Worm (Caenorhabditis elegans) whole organism, mixed stage, embryonic: Measurements from ENCODE around the gene nstp-3.

Experiments used
- bed-3 ChIP-seq: fragments of 200-800 bp; sonication (Bioruptor generic); optimal IDR thresholded peaks from 3 replicates; lab custom pipeline; 2018; ENCODE audit warnings: mild to moderate bottlenecking, missing genetic modification characterization, moderate library complexity, missing compliant biosample characterization
- blmp-1 ChIP-seq: fragments of 150-350 bp; optimal IDR thresholded peaks from 2 replicates; lab custom pipeline; 2014; ENCODE audit warnings: missing biosample characterization, missing genetic modification characterization
- ceh-39 ChIP-seq: fragments of 150-350 bp; optimal IDR thresholded peaks from 2 replicates; lab custom pipeline; 2014; ENCODE audit warnings: missing biosample characterization, missing genetic modification characterization
- ces-1 ChIP-seq: fragments of 150-350 bp; optimal IDR thresholded peaks from 2 replicates; lab custom pipeline; 2014; ENCODE audit warnings: missing biosample characterization, missing genetic modification reagents, missing genetic modification characterization
- cnd-1 ChIP-seq: fragments of 200-800 bp; sonication (Bioruptor generic); optimal IDR thresholded peaks from 2 replicates; lab custom pipeline; 2018; ENCODE audit warnings: mild to moderate bottlenecking, missing genetic modification characterization, missing compliant biosample characterization
- drap-1 ChIP-seq: fragments of 200-800 bp; sonication (Bioruptor generic); optimal IDR thresholded peaks from 3 replicates; lab custom pipeline; 2018; ENCODE audit warnings: mild to moderate bottlenecking, missing genetic modification characterization, missing compliant biosample characterization
- elt-1 ChIP-seq: sonication (generic microtip); optimal IDR thresholded peaks from 2 replicates; lab custom pipeline; 2017; ENCODE audit warnings: missing genetic modification characterization, mild to moderate bottlenecking, missing compliant biosample characterization, antibody characterized with exemption, moderate library complexity, borderline replicate concordance; ENCODE audit not compliant: insufficient read depth
- elt-3 ChIP-seq: fragments of 150-350 bp; optimal IDR thresholded peaks from 2 replicates; lab custom pipeline; 2014; ENCODE audit warnings: missing biosample characterization, missing genetic modification characterization
- flh-1 ChIP-seq: fragments of 200-800 bp; sonication (Bioruptor generic); optimal IDR thresholded peaks from 2 replicates; lab custom pipeline; 2018; ENCODE audit warnings: mild to moderate bottlenecking, missing genetic modification characterization, moderate library complexity, missing compliant biosample characterization
- ham-2 ChIP-seq: fragments of 200-800 bp; sonication (Bioruptor generic); optimal IDR thresholded peaks from 2 replicates; lab custom pipeline; 2018; ENCODE audit warnings: mild to moderate bottlenecking, missing genetic modification characterization, missing compliant biosample characterization
- hlh-1 ChIP-seq: fragments of 150-350 bp; optimal IDR thresholded peaks from 2 replicates; lab custom pipeline; 2014; ENCODE audit warnings: missing biosample characterization, missing genetic modification reagents, missing genetic modification characterization
- lin-13 ChIP-seq: fragments of 150-350 bp; optimal IDR thresholded peaks from 2 replicates; lab custom pipeline; 2014; ENCODE audit warnings: missing biosample characterization, missing genetic modification characterization
- lin-32 ChIP-seq: fragments of 200-800 bp; sonication (Bioruptor generic); optimal IDR thresholded peaks from 2 replicates; lab custom pipeline; 2018; ENCODE audit warnings: mild to moderate bottlenecking, missing genetic modification characterization, missing compliant biosample characterization
- lsy-2 ChIP-seq: fragments of 150-350 bp; optimal IDR thresholded peaks from 2 replicates; lab custom pipeline; 2014; ENCODE audit warnings: missing biosample characterization, missing genetic modification characterization
- mab-5 ChIP-seq: fragments of 150-350 bp; optimal IDR thresholded peaks from 2 replicates; lab custom pipeline; 2014; ENCODE audit warnings: missing biosample characterization, missing genetic modification characterization
- mep-1 ChIP-seq: fragments of 150-350 bp; optimal IDR thresholded peaks from 2 replicates; lab custom pipeline; 2017; ENCODE audit warnings: missing biosample characterization, missing genetic modification reagents, missing genetic modification characterization, inconsistent platforms
- nhr-2 ChIP-seq: fragments of 150-350 bp; optimal IDR thresholded peaks from 2 replicates; lab custom pipeline; 2014; ENCODE audit warnings: missing biosample characterization, missing genetic modification characterization
- nhr-237 ChIP-seq: fragments of 150-350 bp; optimal IDR thresholded peaks from 2 replicates; lab custom pipeline; 2014; ENCODE audit warnings: missing biosample characterization, missing genetic modification characterization
- nhr-28 ChIP-seq: fragments of 150-350 bp; optimal IDR thresholded peaks from 2 replicates; lab custom pipeline; 2014; ENCODE audit warnings: missing biosample characterization, missing genetic modification characterization
- nhr-76 ChIP-seq: sonication (generic microtip); optimal IDR thresholded peaks from 2 replicates; lab custom pipeline; 2017; ENCODE audit warnings: missing biosample characterization, missing genetic modification characterization
- sem-2 ChIP-seq: fragments of 200-800 bp; sonication (Bioruptor generic); optimal IDR thresholded peaks from 2 replicates; lab custom pipeline; 2018; ENCODE audit warnings: mild to moderate bottlenecking, missing genetic modification characterization, missing compliant biosample characterization
- snpc-4 ChIP-seq: fragments of 150-350 bp; optimal IDR thresholded peaks from 2 replicates; lab custom pipeline; 2014; ENCODE audit warnings: missing biosample characterization, missing genetic modification characterization
- sptf-1 ChIP-seq: sonication (generic microtip); optimal IDR thresholded peaks from 2 replicates; lab custom pipeline; 2017; ENCODE audit warnings: mild to moderate bottlenecking, missing genetic modification characterization, moderate library complexity, missing compliant biosample characterization
- unc-120 ChIP-seq: sonication (generic microtip); optimal IDR thresholded peaks from 2 replicates; lab custom pipeline; 2017; ENCODE audit warnings: missing genetic modification characterization, missing compliant biosample characterization; ENCODE audit not compliant: poor library complexity, severe bottlenecking
- unc-39 ChIP-seq: fragments of 150-350 bp; optimal IDR thresholded peaks from 2 replicates; lab custom pipeline; 2014; ENCODE audit warnings: missing biosample characterization, missing genetic modification characterization
- unc-62 ChIP-seq: fragments of 150-350 bp; optimal IDR thresholded peaks from 2 replicates; lab custom pipeline; 2014; ENCODE audit warnings: missing biosample characterization, missing genetic modification reagents, missing genetic modification characterization
- zip-8 ChIP-seq: fragments of 150-350 bp; optimal IDR thresholded peaks from 2 replicates; lab custom pipeline; 2014; ENCODE audit warnings: missing biosample characterization, missing genetic modification characterization
- ztf-11 ChIP-seq: fragments of 150-350 bp; optimal IDR thresholded peaks from 2 replicates; lab custom pipeline; 2014; ENCODE audit warnings: missing biosample characterization, missing genetic modification characterization

Gene nstp-3

DNA sequence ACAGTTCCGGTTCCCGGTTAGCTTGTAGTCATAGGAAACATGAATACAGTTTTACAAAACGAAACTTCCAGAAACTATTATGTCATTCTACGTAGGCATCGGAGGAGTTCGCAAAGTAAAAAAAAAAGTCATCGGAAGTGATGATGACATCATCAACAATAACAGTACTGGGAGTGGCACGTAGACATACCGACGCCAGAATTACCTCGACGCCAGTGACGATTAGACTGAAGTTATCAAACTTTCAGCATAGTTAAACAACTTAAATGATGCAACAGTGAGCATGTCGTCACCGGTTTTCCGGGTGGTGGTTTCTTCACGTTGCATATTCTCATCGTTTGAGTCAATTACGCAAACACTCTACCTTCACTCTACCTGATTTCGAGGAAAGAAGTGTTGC is 22.4 kb upstream of the nstp-3 start:
- TF ChIP-seq cnd-1 (no peak), sptf-1 (tag; lab: Kevin White, UChicago) (no peak), zip-8 (tag; lab: Kevin White, UChicago) (no peak), flh-1 (no peak), nhr-76 (tag; lab: Kevin White, UChicago) (no peak), lsy-2 (tag; lab: Kevin White, UChicago) (no peak), hlh-1 (tag; lab: Kevin White, UChicago) (no peak), nhr-28 (tag; lab: Kevin White, UChicago) (no peak), unc-39 (tag; lab: Kevin White, UChicago) (no peak)
- TF ChIP-seq, all 35 proteins: peak for 0

DNA sequence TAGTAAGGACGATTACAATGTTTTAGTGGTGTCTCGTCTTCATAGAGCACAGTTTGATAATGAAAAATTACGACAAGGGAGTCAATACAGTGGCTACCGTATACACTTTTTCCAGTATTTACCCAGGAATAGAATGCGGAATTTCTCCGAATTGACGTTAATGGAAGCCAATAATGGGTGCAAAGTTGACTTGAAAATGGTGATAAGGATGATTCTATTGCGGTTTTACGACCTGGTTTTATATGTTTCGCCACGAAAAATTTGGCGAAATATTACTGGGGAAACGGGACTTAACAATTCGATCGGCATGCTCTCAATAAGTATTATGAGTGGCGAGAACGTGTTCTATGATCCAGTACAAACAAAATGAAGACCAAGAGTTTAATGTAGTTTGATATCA is 21.9 kb upstream of the nstp-3 start:
- TF ChIP-seq sptf-1 (tag; lab: Kevin White, UChicago) (no peak), nhr-237 (tag; lab: Kevin White, UChicago) (no peak), unc-62 (GFP tag; lab: Kevin White, UChicago) (no peak), unc-39 (tag; lab: Kevin White, UChicago) (no peak), lin-32 (GFP tag; lab: Kevin White, UChicago) (no peak), ces-1 (no peak), snpc-4 (tag; lab: Kevin White, UChicago) (no peak), nhr-2 (no peak), elt-3 (tag; lab: Kevin White, UChicago) (no peak), cnd-1 (no peak)
- TF ChIP-seq, all 35 proteins: peak for 0

DNA sequence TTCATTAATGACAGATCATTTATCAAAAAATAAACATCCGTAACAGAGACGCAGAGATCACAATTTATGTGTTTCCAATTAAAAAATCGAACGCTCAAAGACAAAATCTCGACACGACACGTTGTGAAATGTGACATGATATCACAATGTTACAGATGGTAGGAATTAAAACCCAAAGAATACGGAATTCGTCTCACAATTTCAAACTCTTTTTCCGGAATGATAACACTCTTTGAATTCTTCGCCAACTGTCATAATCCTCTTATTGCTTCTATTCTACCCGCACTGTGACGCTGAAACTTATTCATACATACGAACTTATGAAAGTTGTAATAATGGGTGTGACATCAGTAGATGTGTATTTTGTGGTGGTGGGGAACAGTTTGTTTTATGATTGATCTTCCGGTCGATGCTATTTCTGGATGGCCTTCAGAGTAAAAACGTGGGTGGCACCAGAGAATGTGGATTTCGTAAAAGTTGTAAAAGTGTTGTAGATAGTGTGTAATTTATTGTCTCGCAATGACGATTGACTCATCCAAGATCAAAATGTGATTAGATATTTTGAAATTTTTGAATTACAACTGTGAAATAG is 18.5 kb upstream of the nstp-3 start:
- TF ChIP-seq sem-2 (GFP tag; lab: Kevin White, UChicago), result no peak
- TF ChIP-seq elt-3 (tag; lab: Kevin White, UChicago), result no peak
- no peak for TF ChIP-seq unc-120 (tag; lab: Kevin White, UChicago)
- TF ChIP-seq cnd-1, result no peak
- no peak for TF ChIP-seq drap-1 (GFP tag; lab: Kevin White, UChicago)
- no peak for TF ChIP-seq elt-1 (tag; lab: Kevin White, UChicago)
- no peak for TF ChIP-seq ham-2
- no peak for TF ChIP-seq nhr-28 (tag; lab: Kevin White, UChicago)

DNA sequence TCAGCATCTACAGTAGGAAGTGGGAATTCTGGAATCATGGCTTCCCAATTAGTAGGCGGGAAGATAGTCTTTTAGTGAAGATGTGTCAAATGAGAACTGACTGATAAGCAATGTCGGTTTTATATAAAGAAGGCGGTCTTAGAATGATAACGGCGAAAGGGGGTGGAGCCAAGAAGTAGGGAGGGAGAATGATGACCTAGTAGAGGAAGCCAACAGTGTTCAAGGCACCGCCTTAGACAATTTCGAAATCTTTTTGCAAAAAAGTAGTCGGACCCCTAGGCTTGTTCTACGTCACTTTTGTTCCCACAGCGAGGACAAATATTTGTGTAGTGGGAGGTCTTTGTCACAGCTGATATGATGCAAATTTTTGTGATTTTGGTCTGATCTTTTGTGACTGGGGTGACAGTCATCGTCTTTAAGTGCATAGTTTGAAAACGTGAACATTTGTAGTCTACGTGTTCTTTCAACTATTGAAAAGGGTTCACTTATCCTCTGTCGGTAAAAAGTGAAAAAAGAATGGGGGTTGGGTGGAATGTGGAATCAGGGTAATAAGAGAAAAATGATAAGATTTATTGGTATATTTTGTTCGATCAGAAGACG is 15.1 kb upstream of the nstp-3 start, which contains the start of gene ZC250.4:
Gene ZC250.4 (minus strand): TSS at position 78 of the 600 bp plus-strand sequence.
- no peak for TF ChIP-seq elt-1 (tag; lab: Kevin White, UChicago)
- TF ChIP-seq bed-3, result no peak
- TF ChIP-seq mab-5, result no peak
- no peak for TF ChIP-seq blmp-1
- no peak for TF ChIP-seq drap-1 (GFP tag; lab: Kevin White, UChicago)
- no peak for TF ChIP-seq ham-2
- no peak for TF ChIP-seq ztf-11 (tag; lab: Kevin White, UChicago)
- TF ChIP-seq mep-1, result no peak
- no peak for TF ChIP-seq snpc-4 (tag; lab: Kevin White, UChicago)
- TF ChIP-seq hlh-1 (tag; lab: Kevin White, UChicago), result no peak
- TF ChIP-seq nhr-76 (tag; lab: Kevin White, UChicago), result no peak
- TF ChIP-seq lin-32 (GFP tag; lab: Kevin White, UChicago), result no peak
- TF ChIP-seq cnd-1, result no peak
- no peak for TF ChIP-seq ceh-39 (tag; lab: Kevin White, UChicago)
- no peak for TF ChIP-seq lin-13
- TF ChIP-seq unc-120 (tag; lab: Kevin White, UChicago), result no peak
- TF ChIP-seq flh-1, result no peak

DNA sequence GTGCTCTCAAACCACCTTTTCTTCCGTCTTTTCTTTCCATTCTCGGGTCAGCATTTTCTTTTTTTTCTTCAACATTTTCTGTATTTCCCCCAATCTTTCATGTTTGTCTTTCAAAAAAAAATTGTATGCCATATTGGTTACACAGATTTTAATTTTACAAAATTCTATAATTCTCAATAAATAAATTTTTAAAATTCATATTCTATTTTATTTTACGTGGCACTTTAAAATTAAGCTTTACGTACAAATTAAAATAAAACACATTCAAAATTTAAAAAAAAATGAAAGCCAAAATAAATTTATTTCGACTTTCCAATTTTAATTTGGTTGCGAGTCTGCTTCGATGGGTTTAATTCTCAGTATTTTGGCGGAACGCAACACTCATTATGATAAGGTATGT is 7.4 kb upstream of the nstp-3 start, which contains the start of gene ZC250.5:
Gene ZC250.5 (plus strand): TSS at position 301 of the 400 bp plus-strand sequence.
- TF ChIP-seq sptf-1 (tag; lab: Kevin White, UChicago), result no peak
- no peak for TF ChIP-seq drap-1 (GFP tag; lab: Kevin White, UChicago)
- no peak for TF ChIP-seq zip-8 (tag; lab: Kevin White, UChicago)

DNA sequence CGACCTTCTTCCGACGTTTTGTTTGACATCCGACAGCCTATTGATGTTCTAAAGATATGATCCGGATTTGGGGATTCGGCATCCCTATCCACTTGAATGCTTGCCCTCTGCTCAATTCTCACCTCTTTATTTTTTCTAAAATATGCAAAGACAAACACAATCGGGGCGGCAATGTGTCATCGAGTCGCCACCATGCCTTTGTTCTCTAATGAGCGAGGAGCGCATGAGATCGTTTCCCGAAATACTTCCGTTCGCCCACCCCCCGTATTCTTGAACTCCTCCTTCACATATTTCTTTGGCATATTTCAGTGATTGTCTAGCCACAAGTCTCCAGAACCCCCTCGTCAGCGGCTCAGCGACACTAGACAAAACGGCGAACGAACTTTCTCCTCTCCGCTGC is 1.3 kb upstream of the nstp-3 start, which contains the start of gene cyn-17:
Gene cyn-17 (plus strand): TSS at position 301 of the 400 bp plus-strand sequence.
- no peak for TF ChIP-seq sem-2 (GFP tag; lab: Kevin White, UChicago)
- TF ChIP-seq lsy-2 (tag; lab: Kevin White, UChicago), result no peak
- TF ChIP-seq ces-1, result no peak
- TF ChIP-seq elt-1 (tag; lab: Kevin White, UChicago), result no peak
- TF ChIP-seq sptf-1 (tag; lab: Kevin White, UChicago), result no peak
- no peak for TF ChIP-seq lin-32 (GFP tag; lab: Kevin White, UChicago)
- TF ChIP-seq ham-2, result no peak
- TF ChIP-seq flh-1, result no peak
- no peak for TF ChIP-seq nhr-76 (tag; lab: Kevin White, UChicago)
- no peak for TF ChIP-seq unc-62 (GFP tag; lab: Kevin White, UChicago)
